Worm (Caenorhabditis elegans) whole organism, early embryonic: Measurements from ENCODE around the gene F38E1.3.

Experiments used
- B0310.2 ChIP-seq: sonication (generic microtip); optimal IDR thresholded peaks from 2 replicates; lab custom pipeline; 2016; ENCODE audit warnings: mild to moderate bottlenecking, missing genetic modification characterization, missing compliant biosample characterization
- F13C5.2 ChIP-seq: sonication (generic microtip); optimal IDR thresholded peaks from 2 replicates; lab custom pipeline; 2017; ENCODE audit warnings: mild to moderate bottlenecking, missing genetic modification characterization, inconsistent platforms, missing compliant biosample characterization
- ama-1 ChIP-seq: fragments of 150-350 bp; optimal IDR thresholded peaks from 2 replicates; lab custom pipeline; 2014
- ceh-13 ChIP-seq: fragments of 200-800 bp; sonication (Bioruptor generic); optimal IDR thresholded peaks from 2 replicates; lab custom pipeline; 2018; ENCODE audit warnings: mild to moderate bottlenecking, missing genetic modification characterization, missing compliant biosample characterization
- flt-1 ChIP-seq: fragments of 200-800 bp; sonication (Bioruptor generic); IDR thresholded peaks from 2 replicates; pipeline ENCODE4 v1.3.6; 2022; ENCODE audit warnings: missing genetic modification characterization, missing compliant biosample characterization
- hmg-4 ChIP-seq: fragments of 200-800 bp; sonication (Bioruptor generic); optimal IDR thresholded peaks from 2 replicates; lab custom pipeline; 2018; ENCODE audit warnings: mild to moderate bottlenecking, missing genetic modification characterization, missing compliant biosample characterization
- hnd-1 ChIP-seq: sonication (generic microtip); optimal IDR thresholded peaks from 2 replicates; lab custom pipeline; 2016; ENCODE audit warnings: missing genetic modification characterization, missing compliant biosample characterization
- pes-1 ChIP-seq: fragments of 200-800 bp; sonication (Bioruptor generic); IDR thresholded peaks from 2 replicates; pipeline ENCODE4 v1.3.6; 2022; ENCODE audit warnings: missing genetic modification reagents, missing genetic modification characterization, missing compliant biosample characterization
- sea-1 ChIP-seq: fragments of 200-800 bp; sonication (Bioruptor generic); conservative IDR thresholded peaks from 2 replicates; pipeline ENCODE4 v1.3.6; 2022; ENCODE audit warnings: missing genetic modification characterization, missing compliant biosample characterization
- tbx-11 ChIP-seq: fragments of 200-800 bp; sonication (Bioruptor generic); IDR thresholded peaks from 2 replicates; pipeline ENCODE4 v1.3.6; 2022; ENCODE audit warnings: missing genetic modification characterization, missing compliant biosample characterization
- tbx-37 ChIP-seq: fragments of 200-800 bp; sonication (Bioruptor generic); conservative IDR thresholded peaks from 2 replicates; pipeline ENCODE4 v1.3.6; 2022; ENCODE audit warnings: missing genetic modification reagents, missing genetic modification characterization, missing compliant biosample characterization

ce11 chrV:8383716-8384115, 7.8 kb downstream of the F38E1.3 start, which contains the start of gene F52E1.14:
- TF ChIP-seq pes-1 (GFP tag; lab: Robert Waterston, UW) (no peak), ama-1 (lab: Kevin White, UChicago) (no peak), B0310.2 (no peak), sea-1 (GFP tag; lab: Robert Waterston, UW) (no peak), hnd-1 (tag; lab: Kevin White, UChicago) (no peak), ceh-13 (no peak), F13C5.2 (tag; lab: Kevin White, UChicago) (no peak), tbx-11 (GFP tag; lab: Robert Waterston, UW) (no peak), hmg-4 (GFP tag; lab: Kevin White, UChicago) (no peak), tbx-37 (GFP tag; lab: Robert Waterston, UW) (no peak), flt-1 (GFP tag; lab: Robert Waterston, UW) (no peak)
